Worm (Caenorhabditis elegans) whole organism, L1 larva: ENCODE results near the gene ula-1.

ENCODE experiments used
- C16A3.4 ChIP-seq: fragments of 150-350 bp; optimal IDR thresholded peaks from 2 replicates; lab custom pipeline; 2014; ENCODE audit warnings: missing biosample characterization, missing genetic modification characterization
- alr-1 ChIP-seq: fragments of 200-800 bp; sonication (Bioruptor generic); optimal IDR thresholded peaks from 2 replicates; lab custom pipeline; 2018; ENCODE audit warnings: borderline replicate concordance, mild to moderate bottlenecking, missing genetic modification characterization, missing compliant biosample characterization
- aly-2 ChIP-seq: fragments of 150-350 bp; optimal IDR thresholded peaks from 2 replicates; lab custom pipeline; 2014; ENCODE audit warnings: missing biosample characterization, missing genetic modification characterization
- ceh-8 ChIP-seq: fragments of 200-800 bp; sonication (Bioruptor generic); optimal IDR thresholded peaks from 2 replicates; lab custom pipeline; 2018; ENCODE audit warnings: mild to moderate bottlenecking, missing genetic modification characterization, moderate library complexity, missing compliant biosample characterization
- ceh-88 ChIP-seq: fragments of 200-800 bp; sonication (Bioruptor generic); IDR thresholded peaks from 2 replicates; pipeline ENCODE4 v1.3.6; 2022; ENCODE audit warnings: missing genetic modification characterization, missing compliant biosample characterization
- ces-1 ChIP-seq: fragments of 150-350 bp; optimal IDR thresholded peaks from 2 replicates; lab custom pipeline; 2014; ENCODE audit warnings: missing biosample characterization, missing genetic modification reagents, missing genetic modification characterization
- dpl-1 ChIP-seq, 3 experiments: fragments of 150-350 bp in 2 of 3; sonication (generic microtip) in 1 of 3; optimal IDR thresholded peaks; 2 replicates each; lab custom pipeline; 2014 to 2017; ENCODE audit warnings: missing biosample characterization in 3 of 3, missing genetic modification characterization in 3 of 3, missing genetic modification reagents in 3 of 3
- efl-1 ChIP-seq, 4 experiments: fragments of 150-350 bp; optimal IDR thresholded peaks in 3 of 4; peaks in 1 of 4; 1 replicate in 1 of 4; 2 replicates in 3 of 4; lab custom pipeline; 2014; ENCODE audit warnings: missing biosample characterization in 2 of 4, missing genetic modification characterization in 2 of 4, missing genetic modification reagents in 2 of 4
- elt-2 ChIP-seq: sonication (generic microtip); optimal IDR thresholded peaks from 2 replicates; lab custom pipeline; 2016; ENCODE audit warnings: missing genetic modification characterization, mild to moderate bottlenecking, inconsistent platforms, missing compliant biosample characterization, missing genetic modification reagents
- fkh-10 ChIP-seq: sonication (generic microtip); optimal IDR thresholded peaks from 2 replicates; lab custom pipeline; 2017; ENCODE audit warnings: missing biosample characterization, missing genetic modification reagents, missing genetic modification characterization
- fkh-4 ChIP-seq: sonication (generic microtip); optimal IDR thresholded peaks from 2 replicates; lab custom pipeline; 2016; ENCODE audit warnings: missing compliant biosample characterization, missing genetic modification characterization, borderline replicate concordance
- fkh-8 ChIP-seq: sonication (generic microtip); optimal IDR thresholded peaks from 2 replicates; lab custom pipeline; 2016; ENCODE audit warnings: mild to moderate bottlenecking, missing genetic modification characterization, missing compliant biosample characterization
- fos-1 ChIP-seq: fragments of 150-350 bp; optimal IDR thresholded peaks from 2 replicates; lab custom pipeline; 2014; ENCODE audit warnings: missing biosample characterization, missing genetic modification characterization
- grh-1 ChIP-seq: fragments of 200-800 bp; sonication (Bioruptor generic); IDR thresholded peaks from 2 replicates; pipeline ENCODE4 v1.3.6; 2022; ENCODE audit warnings: missing genetic modification reagents, missing genetic modification characterization, missing compliant biosample characterization
- hlh-4 ChIP-seq: sonication (generic microtip); optimal IDR thresholded peaks from 2 replicates; lab custom pipeline; 2016; ENCODE audit warnings: mild to moderate bottlenecking, missing genetic modification characterization, missing compliant biosample characterization
- irx-1 ChIP-seq: sonication (generic microtip); optimal IDR thresholded peaks from 2 replicates; lab custom pipeline; 2016; ENCODE audit warnings: missing genetic modification characterization, missing compliant biosample characterization
- isw-1 ChIP-seq: fragments of 200-800 bp; sonication (Bioruptor generic); IDR thresholded peaks from 2 replicates; pipeline ENCODE4 v1.3.6; 2022; ENCODE audit warnings: missing genetic modification characterization, missing compliant biosample characterization
- jun-1 ChIP-seq: fragments of 150-350 bp; optimal IDR thresholded peaks from 2 replicates; lab custom pipeline; 2014; ENCODE audit warnings: missing biosample characterization, missing genetic modification reagents, missing genetic modification characterization
- lin-13 ChIP-seq: fragments of 150-350 bp; optimal IDR thresholded peaks from 2 replicates; lab custom pipeline; 2014; ENCODE audit warnings: missing biosample characterization, missing genetic modification reagents, missing genetic modification characterization
- lin-14 ChIP-seq: fragments of 200-800 bp; sonication (Bioruptor generic); optimal IDR thresholded peaks from 2 replicates; lab custom pipeline; 2018; ENCODE audit warnings: mild to moderate bottlenecking, missing genetic modification characterization, moderate library complexity, missing compliant biosample characterization
- lin-35 ChIP-seq, 2 experiments: fragments of 150-350 bp; optimal IDR thresholded peaks; 2 replicates each; lab custom pipeline; 2014; ENCODE audit warnings: missing biosample characterization in 2 of 2, missing genetic modification characterization in 2 of 2, missing genetic modification reagents in 2 of 2
- lin-39 ChIP-seq: fragments of 150-350 bp; optimal IDR thresholded peaks from 2 replicates; lab custom pipeline; 2014; ENCODE audit warnings: missing biosample characterization, missing genetic modification reagents, missing genetic modification characterization
- mef-2 ChIP-seq: fragments of 150-350 bp; optimal IDR thresholded peaks from 2 replicates; lab custom pipeline; 2014; ENCODE audit warnings: missing biosample characterization, missing genetic modification characterization
- mep-1 ChIP-seq: fragments of 150-350 bp; optimal IDR thresholded peaks from 2 replicates; lab custom pipeline; 2014; ENCODE audit warnings: missing biosample characterization, missing genetic modification characterization
- nhr-11 ChIP-seq: fragments of 150-350 bp; optimal IDR thresholded peaks from 2 replicates; lab custom pipeline; 2014; ENCODE audit warnings: missing biosample characterization, missing genetic modification characterization
- nhr-19 ChIP-seq: fragments of 200-800 bp; sonication (Bioruptor generic); conservative IDR thresholded peaks from 2 replicates; pipeline ENCODE4 v1.3.6; 2022; ENCODE audit warnings: missing genetic modification characterization, missing compliant biosample characterization
- nhr-237 ChIP-seq: fragments of 150-350 bp; optimal IDR thresholded peaks from 2 replicates; lab custom pipeline; 2014; ENCODE audit warnings: missing biosample characterization, missing genetic modification characterization
- nhr-28 ChIP-seq: fragments of 150-350 bp; optimal IDR thresholded peaks from 2 replicates; lab custom pipeline; 2014; ENCODE audit warnings: missing biosample characterization, missing genetic modification characterization
- nhr-77 ChIP-seq: fragments of 150-350 bp; optimal IDR thresholded peaks from 2 replicates; lab custom pipeline; 2014; ENCODE audit warnings: missing biosample characterization, missing genetic modification characterization
- pax-3 ChIP-seq: fragments of 200-800 bp; sonication (Bioruptor generic); optimal IDR thresholded peaks from 2 replicates; lab custom pipeline; 2018; ENCODE audit warnings: mild to moderate bottlenecking, missing genetic modification characterization, moderate library complexity, missing compliant biosample characterization
- pqm-1 ChIP-seq: sonication (generic microtip); optimal IDR thresholded peaks from 3 replicates; lab custom pipeline; 2017; ENCODE audit warnings: missing biosample characterization, missing genetic modification characterization
- rnt-1 ChIP-seq: sonication (generic microtip); optimal IDR thresholded peaks from 2 replicates; lab custom pipeline; 2016; ENCODE audit warnings: mild to moderate bottlenecking, missing genetic modification characterization, moderate library complexity, missing compliant biosample characterization
- swsn-7 ChIP-seq: sonication (generic microtip); optimal IDR thresholded peaks from 2 replicates; lab custom pipeline; 2016; ENCODE audit warnings: missing genetic modification characterization, missing compliant biosample characterization
- unc-62 ChIP-seq: fragments of 150-350 bp; optimal IDR thresholded peaks from 2 replicates; lab custom pipeline; 2014; ENCODE audit warnings: missing biosample characterization, missing genetic modification reagents, missing genetic modification characterization
- unc-86 ChIP-seq: sonication (generic microtip); optimal IDR thresholded peaks from 2 replicates; lab custom pipeline; 2016; ENCODE audit warnings: missing genetic modification characterization, missing compliant biosample characterization
- unc-98 ChIP-seq: fragments of 200-800 bp; sonication (Bioruptor generic); IDR thresholded peaks from 2 replicates; pipeline ENCODE4 v1.3.6; 2022; ENCODE audit warnings: missing genetic modification characterization, missing compliant biosample characterization
- ztf-11 ChIP-seq, 2 experiments: sonication (generic microtip); optimal IDR thresholded peaks; 2 replicates each; lab custom pipeline; 2016 to 2017; ENCODE audit warnings: missing genetic modification characterization in 2 of 2, missing biosample characterization in 1 of 2, missing compliant biosample characterization in 1 of 2

The ula-1 gene

DNA sequence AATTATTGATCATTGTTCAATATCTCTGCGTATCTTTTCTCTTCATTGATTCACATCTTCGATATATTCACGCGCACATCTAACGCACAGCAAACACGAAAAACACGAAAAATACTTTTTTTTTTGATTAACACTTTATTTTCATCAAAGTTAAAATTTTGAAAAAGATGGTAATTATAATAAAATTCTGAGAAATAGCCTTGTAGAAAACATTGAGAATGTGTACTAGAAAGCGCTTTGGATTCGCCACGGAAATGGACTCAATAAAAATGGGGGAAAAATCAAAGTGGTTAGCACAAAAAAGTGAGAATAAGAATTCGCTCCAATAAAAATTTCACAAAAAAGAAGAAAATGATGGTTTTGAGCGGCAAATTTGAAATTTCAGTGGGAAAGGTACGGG, 26.6 kb downstream of the ula-1 start, which contains the start of gene F26F4.6:
Gene F26F4.6, minus strand, starts transcription at position 101 of the 400 bp plus-strand sequence.
- TF ChIP-seq hlh-4 (tag; lab: Kevin White, UChicago) = no peak
- peak in 1 of 2 experiments; percentile 15 for TF ChIP-seq lin-35 (GFP tag; optimal IDR thresholded peaks at IDR 0.05; lab: Kevin White, UChicago)
- peak; percentile 18 for TF ChIP-seq aly-2 (tag; lab: Kevin White, UChicago)
- no peak for TF ChIP-seq elt-2 (tag; lab: Kevin White, UChicago)
- TF ChIP-seq C16A3.4 (tag; lab: Kevin White, UChicago) = no peak
- TF ChIP-seq fkh-8 (tag; lab: Kevin White, UChicago) = no peak
- TF ChIP-seq swsn-7 (tag; lab: Kevin White, UChicago) = no peak

DNA sequence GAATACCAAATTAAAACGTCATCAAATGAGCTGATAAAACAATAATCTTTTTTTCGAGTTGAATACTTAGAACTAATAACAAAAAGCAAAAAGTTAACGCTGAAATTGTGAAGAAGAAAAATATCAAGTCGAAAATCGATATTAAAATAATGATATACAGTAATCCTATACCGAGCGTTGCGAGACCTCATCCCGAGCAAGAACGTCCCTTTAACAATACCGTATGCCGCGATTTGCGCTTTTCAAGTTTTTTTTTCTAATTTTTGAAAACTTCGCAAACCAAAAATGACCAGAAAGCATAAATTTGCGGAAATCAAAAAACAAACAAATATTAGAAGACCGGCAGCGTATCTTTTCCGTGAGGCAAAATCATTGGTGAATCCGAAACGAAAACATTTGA, 29.1 kb downstream of the ula-1 start, which contains the start of gene F26F4.5:
Gene F26F4.5, minus strand, starts transcription at position 256 of the 400 bp plus-strand sequence.
- TF ChIP-seq pax-3 (tag; lab: Kevin White, UChicago) = no peak
- no peak for TF ChIP-seq C16A3.4 (tag; lab: Kevin White, UChicago)
- TF ChIP-seq nhr-11 (tag; lab: Kevin White, UChicago) = no peak
- no peak for TF ChIP-seq hlh-4 (tag; lab: Kevin White, UChicago)
- no peak for TF ChIP-seq nhr-237 (tag; lab: Kevin White, UChicago)
- no peak for TF ChIP-seq ces-1
- TF ChIP-seq nhr-77 (tag; lab: Kevin White, UChicago) = no peak
- no peak for TF ChIP-seq unc-86 (tag; lab: Kevin White, UChicago)
- TF ChIP-seq lin-14 (GFP tag; lab: Kevin White, UChicago) = no peak
- TF ChIP-seq fkh-4 = no peak
- TF ChIP-seq swsn-7 (tag; lab: Kevin White, UChicago) = no peak
- TF ChIP-seq alr-1 (tag; lab: Kevin White, UChicago) = no peak
- TF ChIP-seq mep-1 (tag; lab: Kevin White, UChicago) = no peak
- no peak for TF ChIP-seq aly-2 (tag; lab: Kevin White, UChicago)
- no peak for TF ChIP-seq elt-2 (tag; lab: Kevin White, UChicago)
- TF ChIP-seq jun-1 (tag; lab: Kevin White, UChicago) = no peak
- no peak for TF ChIP-seq lin-39 (tag; lab: Kevin White, UChicago)
- TF ChIP-seq rnt-1 (tag; lab: Kevin White, UChicago) = no peak

- TF ChIP-seq efl-1 (optimal IDR thresholded peaks at IDR 0.05; lab: Kevin White, UChicago) (no peak), efl-1 (GFP tag; optimal IDR thresholded peaks at IDR 0.05 in 1 of 2; lab: Kevin White, UChicago) (no peak), ztf-11 (tag; optimal IDR thresholded peaks at IDR 0.05; lab: Kevin White, UChicago) (no peak), nhr-237 (tag; lab: Kevin White, UChicago) (no peak), elt-2 (tag; lab: Kevin White, UChicago) (peak; percentile 51), fkh-10 (no peak)
Measured at ce11 chrIII:4887291-4887690, 32.8 kb downstream of the ula-1 start, which contains the start of gene clec-6. Gene clec-6, minus strand, starts transcription at chrIII:4887444.

- TF ChIP-seq elt-2 (tag; lab: Kevin White, UChicago) = peak; percentile 40
- no peak for TF ChIP-seq unc-98
- no peak for TF ChIP-seq rnt-1 (tag; lab: Kevin White, UChicago)
- peak; percentile 29 for TF ChIP-seq jun-1 (tag; lab: Kevin White, UChicago)
- no peak for TF ChIP-seq pqm-1 (tag; lab: Kevin White, UChicago)
- no peak for TF ChIP-seq nhr-19 (GFP tag; lab: Robert Waterston, UW)
Measured at ce11 chrIII:4883429-4883828, 36.7 kb downstream of the ula-1 start, which contains the start of gene clec-5. Gene clec-5, minus strand, starts transcription at chrIII:4883606.

DNA sequence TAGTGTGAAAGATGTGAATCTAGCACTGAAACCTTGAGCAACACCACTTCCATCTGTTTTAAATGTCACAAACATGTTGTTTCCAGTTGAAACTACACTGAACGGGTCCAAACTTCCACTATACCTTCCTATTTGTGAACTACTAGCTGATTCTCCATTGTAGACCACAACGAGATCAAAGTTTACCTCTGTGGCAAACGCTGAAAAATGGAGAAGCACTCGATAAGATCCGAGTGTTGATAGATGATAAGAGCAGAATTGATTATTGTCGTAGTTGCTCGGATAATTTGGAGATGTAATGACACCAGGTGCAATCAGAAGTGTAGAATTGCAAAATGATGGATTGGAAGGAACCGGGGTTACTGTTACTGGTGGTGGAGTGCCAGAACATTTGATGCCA, 38.2 kb downstream of the ula-1 start:
- no peak for TF ChIP-seq isw-1 (GFP tag; lab: Robert Waterston, UW)
- no peak for TF ChIP-seq pax-3 (tag; lab: Kevin White, UChicago)
- no peak for TF ChIP-seq irx-1 (tag; lab: Kevin White, UChicago)
- TF ChIP-seq ceh-88 (GFP tag; lab: Robert Waterston, UW) = no peak
- no peak for TF ChIP-seq efl-1 (optimal IDR thresholded peaks at IDR 0.05; lab: Kevin White, UChicago)
- TF ChIP-seq efl-1 (GFP tag; optimal IDR thresholded peaks at IDR 0.05 in 1 of 2; lab: Kevin White, UChicago) = peak in 1 of 2 experiments; percentile 70
- no peak for TF ChIP-seq lin-13 (GFP tag; lab: Kevin White, UChicago)
- no peak for TF ChIP-seq grh-1 (GFP tag; lab: Robert Waterston, UW)
- no peak for TF ChIP-seq nhr-28 (tag; lab: Kevin White, UChicago)
- TF ChIP-seq lin-39 (tag; lab: Kevin White, UChicago) = no peak
- TF ChIP-seq dpl-1 (GFP tag; optimal IDR thresholded peaks at IDR 0.05; lab: Kevin White, UChicago) = no peak
- TF ChIP-seq ceh-8 = no peak
- TF ChIP-seq mef-2 = no peak
- TF ChIP-seq unc-62 (GFP tag; lab: Kevin White, UChicago) = no peak
- no peak for TF ChIP-seq fos-1 (tag; lab: Kevin White, UChicago)
- peak; percentile 55 for TF ChIP-seq elt-2 (tag; lab: Kevin White, UChicago)
- TF ChIP-seq swsn-7 (tag; lab: Kevin White, UChicago) = no peak
